Fruit fly (Drosophila melanogaster): ENCODE results near the gene CG34337.

DNA sequence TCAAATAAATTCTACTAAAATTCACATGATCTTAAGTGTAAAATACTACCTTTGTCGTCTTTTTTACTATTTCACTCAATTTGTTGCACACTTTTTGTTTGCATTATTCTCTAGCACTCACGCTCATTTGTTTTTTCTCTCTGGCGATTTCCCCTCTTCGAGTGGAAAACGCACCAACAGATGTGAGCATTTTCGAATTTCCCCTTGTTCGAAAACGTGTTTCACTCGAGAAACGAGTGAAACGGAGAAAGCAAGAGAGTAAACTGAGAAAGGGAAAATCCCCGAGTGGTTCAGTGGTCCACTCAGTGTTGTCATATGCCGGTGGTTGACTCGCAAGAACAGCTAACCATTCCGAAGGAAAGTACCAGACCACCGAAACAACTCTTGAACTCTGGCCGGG is 28.0 kb downstream of the CG34337 start:
- TF ChIP-seq CG3032 (tag; optimal IDR thresholded peaks at IDR 0.05) (no peak), CG4318 (GFP tag; optimal IDR thresholded peaks at IDR 0.05) (no peak), Lpt (GFP tag; optimal IDR thresholded peaks at IDR 0.05) (no peak)
